Worm (Caenorhabditis elegans) whole organism, midembryonic: ENCODE results near the gene Y54G2A.41.

ENCODE experiments used
- T22C8.4 ChIP-seq: fragments of 200-800 bp; sonication (Bioruptor generic); IDR thresholded peaks from 2 replicates; pipeline ENCODE4 v1.3.6; 2022; ENCODE audit warnings: missing genetic modification characterization, missing compliant biosample characterization
- cog-1 ChIP-seq: sonication (generic microtip); optimal IDR thresholded peaks from 2 replicates; lab custom pipeline; 2016; ENCODE audit warnings: missing genetic modification characterization, missing compliant biosample characterization
- flt-1 ChIP-seq: fragments of 200-800 bp; sonication (Bioruptor generic); IDR thresholded peaks from 2 replicates; pipeline ENCODE4 v1.3.6; 2022; ENCODE audit warnings: missing genetic modification characterization, missing compliant biosample characterization
- klf-2 ChIP-seq: fragments of 200-800 bp; sonication (Bioruptor generic); conservative IDR thresholded peaks from 2 replicates; pipeline ENCODE4 v1.3.6; 2022; ENCODE audit warnings: missing genetic modification reagents, missing genetic modification characterization, missing compliant biosample characterization
- med-1 ChIP-seq: sonication (generic microtip); optimal IDR thresholded peaks from 2 replicates; lab custom pipeline; 2017; ENCODE audit warnings: missing genetic modification characterization, mild to moderate bottlenecking, missing compliant biosample characterization, antibody characterized with exemption, missing genetic modification reagents; ENCODE audit not compliant: insufficient read depth
- ref-1 ChIP-seq: fragments of 200-800 bp; sonication (Bioruptor generic); conservative IDR thresholded peaks from 2 replicates; pipeline ENCODE4 v1.3.6; 2022; ENCODE audit warnings: missing genetic modification reagents, missing genetic modification characterization, missing compliant biosample characterization
- tab-1 ChIP-seq: fragments of 200-800 bp; sonication (Bioruptor generic); IDR thresholded peaks from 2 replicates; pipeline ENCODE4 v1.3.6; 2022; ENCODE audit warnings: missing genetic modification characterization, missing compliant biosample characterization
- ztf-23 ChIP-seq: fragments of 200-800 bp; sonication (Bioruptor generic); IDR thresholded peaks from 2 replicates; pipeline ENCODE4 v1.3.6; 2022; ENCODE audit warnings: missing genetic modification reagents, missing genetic modification characterization, missing compliant biosample characterization

DNA sequence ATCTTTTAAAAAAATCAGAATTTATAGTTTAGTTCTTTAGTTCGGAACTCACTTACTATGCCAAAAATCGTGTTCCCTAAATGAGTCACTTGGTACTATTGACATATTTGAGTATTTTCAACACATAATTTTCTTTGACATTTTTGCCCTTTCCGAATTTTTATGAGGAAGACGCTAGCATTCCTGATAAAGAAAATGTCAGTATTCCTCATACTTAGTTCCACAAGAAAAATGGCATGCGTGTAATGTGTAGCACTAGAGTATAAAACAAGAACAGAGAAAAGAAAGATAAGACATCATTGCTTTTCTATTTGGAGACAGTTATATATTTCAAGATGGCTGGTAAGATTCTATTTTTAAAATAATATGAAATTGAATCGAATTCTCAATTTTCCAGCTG, 21.7 kb upstream of the Y54G2A.41 start, which contains the start of gene Y94H6A.2:
- TF ChIP-seq cog-1 = no peak
- TF ChIP-seq flt-1 (GFP tag; lab: Robert Waterston, UW) = no peak
- no peak for TF ChIP-seq med-1 (GFP tag; lab: Kevin White, UChicago)
- TF ChIP-seq T22C8.4 (GFP tag; lab: Robert Waterston, UW) = no peak
- no peak for TF ChIP-seq ztf-23 (GFP tag; lab: Robert Waterston, UW)
- no peak for TF ChIP-seq klf-2 (GFP tag; lab: Robert Waterston, UW)
- no peak for TF ChIP-seq ref-1 (GFP tag; lab: Robert Waterston, UW)
- TF ChIP-seq tab-1 = no peak
